Worm (Caenorhabditis elegans): ENCODE results near the gene unc-32.
A peak's percentile ranks its signal among the peaks of the same experiment; 100 is the strongest.

Gene unc-32

ce11 chrIII:8873990-8874668, 31.3 kb upstream of the unc-32 start (continued):
- peak; percentile 43 for TF ChIP-seq mxl-3 (GFP tag; optimal IDR thresholded peaks at IDR 0.05)
- no peak for TF ChIP-seq lin-29 (GFP tag; IDR thresholded peaks at IDR 0.05)
- TF ChIP-seq fos-1 (tag; optimal IDR thresholded peaks at IDR 0.05): no peak
- TF ChIP-seq nhr-6 (tag; optimal IDR thresholded peaks at IDR 0.05): peak; percentile 62
- TF ChIP-seq ceh-20 (GFP tag; IDR thresholded peaks at IDR 0.05): peak; percentile 63; the same call in 1 of the 2 replicates
- TF ChIP-seq F44E2.7 (GFP tag; IDR thresholded peaks at IDR 0.05): no peak
- TF ChIP-seq lin-39 (tag; optimal IDR thresholded peaks at IDR 0.05): no peak
- no peak for TF ChIP-seq aly-2 (tag; optimal IDR thresholded peaks at IDR 0.05)
- peak; percentile 82 for TF ChIP-seq set-16 (GFP tag; IDR thresholded peaks at IDR 0.05)
- TF ChIP-seq sdz-12 (GFP tag; optimal IDR thresholded peaks at IDR 0.05): no peak
- no peak for TF ChIP-seq mxl-2 (GFP tag; conservative IDR thresholded peaks at IDR 0.05)
- no peak for TF ChIP-seq spr-1 (tag; optimal IDR thresholded peaks at IDR 0.05)
- peak; percentile 81 for TF ChIP-seq F37D6.2 (tag; optimal IDR thresholded peaks at IDR 0.05)
- TF ChIP-seq dmd-8 (GFP tag; IDR thresholded peaks at IDR 0.05): no peak
- peak; percentile 87 for TF ChIP-seq rbr-2 (tag; optimal IDR thresholded peaks at IDR 0.05)
- TF ChIP-seq php-3 (GFP tag; IDR thresholded peaks at IDR 0.05): no peak
- TF ChIP-seq nhr-42 (GFP tag; IDR thresholded peaks at IDR 0.05): no peak
- no peak for TF ChIP-seq tag-97 (GFP tag; IDR thresholded peaks at IDR 0.05)
- TF ChIP-seq nhr-10 (tag; optimal IDR thresholded peaks at IDR 0.05): no peak
- peak; percentile 93 for TF ChIP-seq mep-1 (tag; optimal IDR thresholded peaks at IDR 0.05)
- no peak for TF ChIP-seq mdt-29 (GFP tag; IDR thresholded peaks at IDR 0.05)
- TF ChIP-seq nhr-237 (tag; optimal IDR thresholded peaks at IDR 0.05): no peak
- TF ChIP-seq vab-7 (GFP tag; IDR thresholded peaks at IDR 0.05): peak; percentile 37; the same call in 1 of the 2 replicates
- peak; percentile 26 for TF ChIP-seq dpl-1 (GFP tag; optimal IDR thresholded peaks at IDR 0.05)
- TF ChIP-seq lsy-2 (tag; optimal IDR thresholded peaks at IDR 0.05): peak; percentile 82 to 88
- no peak for TF ChIP-seq lin-1 (GFP tag; IDR thresholded peaks at IDR 0.05)
- no peak for TF ChIP-seq arid-1 (GFP tag; conservative IDR thresholded peaks at IDR 0.05)
- no peak for TF ChIP-seq daf-8 (GFP tag; IDR thresholded peaks at IDR 0.05)
- TF ChIP-seq zfp-3 (GFP tag; conservative IDR thresholded peaks at IDR 0.05): no peak
- no peak for TF ChIP-seq attf-4 (tag; optimal IDR thresholded peaks at IDR 0.05)
- TF ChIP-seq T20F7.1 (GFP tag; optimal IDR thresholded peaks at IDR 0.05): no peak
- no peak for TF ChIP-seq ceh-32 (tag; optimal IDR thresholded peaks at IDR 0.05; ENCODE audit: poor library complexity)
- TF ChIP-seq D1046.2 (GFP tag; IDR thresholded peaks at IDR 0.05): no peak
- no peak for TF ChIP-seq ces-1 (GFP tag; optimal IDR thresholded peaks at IDR 0.05)
- peak; percentile 12 for TF ChIP-seq nhr-25 (tag; optimal IDR thresholded peaks at IDR 0.05; ENCODE audit: borderline replicate concordance, insufficient read depth)
- TF ChIP-seq lim-7 (GFP tag; IDR thresholded peaks at IDR 0.05): no peak
- TF ChIP-seq nhr-28 (tag; optimal IDR thresholded peaks at IDR 0.05): peak; percentile 71
- no peak for TF ChIP-seq F26F4.8 (GFP tag; conservative IDR thresholded peaks at IDR 0.05)
- TF ChIP-seq snpc-1.2 (GFP tag; IDR thresholded peaks at IDR 0.05): no peak
- no peak for TF ChIP-seq jun-1 (tag; optimal IDR thresholded peaks at IDR 0.05)
- peak; percentile 24 for TF ChIP-seq ztf-11 (tag; optimal IDR thresholded peaks at IDR 0.05)
- no peak for TF ChIP-seq duxl-1 (tag; optimal IDR thresholded peaks at IDR 0.05; ENCODE audit: poor library complexity)
- TF ChIP-seq daf-16 (GFP tag; optimal IDR thresholded peaks at IDR 0.05): peak in 1 of 2 experiments; percentile 62
- no peak for TF ChIP-seq daf-16 (tag; optimal IDR thresholded peaks at IDR 0.05)
- no peak for TF ChIP-seq Y75B8A.6 (GFP tag; IDR thresholded peaks at IDR 0.05)
- no peak for TF ChIP-seq pha-4 (GFP tag; IDR thresholded peaks at IDR 0.05)
- TF ChIP-seq pha-4 (tag; optimal IDR thresholded peaks at IDR 0.05): no peak
- TF ChIP-seq nhr-102 (tag; optimal IDR thresholded peaks at IDR 0.05): no peak
- no peak for TF ChIP-seq nhr-76 (tag; optimal IDR thresholded peaks at IDR 0.05)
- TF ChIP-seq dmd-9 (GFP tag; IDR thresholded peaks at IDR 0.05): no peak
- TF ChIP-seq ceh-62 (tag; optimal IDR thresholded peaks at IDR 0.05): no peak
- TF ChIP-seq skn-1 (tag; optimal IDR thresholded peaks at IDR 0.05): no peak

All from whole organism, L4 larva.